Fruit fly (Drosophila melanogaster): ENCODE results near the gene CG31087.

dm6 chr3R:25303857-25304440, 9.7 kb downstream of the CG31087 start, which contains the start of gene CG31436:
- no peak for TF ChIP-seq OdsH (GFP tag; optimal IDR thresholded peaks at IDR 0.05)
- TF ChIP-seq Smox (GFP tag; optimal IDR thresholded peaks at IDR 0.05) = no peak
- TF ChIP-seq Hr38 (GFP tag; optimal IDR thresholded peaks at IDR 0.05) = no peak

All from whole organism, prepupa.